Fruit fly (Drosophila melanogaster) whole organism, wandering third instar larva: ENCODE measurements around the gene sloth2.

Experiments used
- Abd-B ChIP-seq: fragments of >200 bp; optimal IDR thresholded peaks from 2 replicates; lab custom pipeline; 2017; ENCODE audit warnings: missing biosample characterization, missing genetic modification characterization
- CG32264 ChIP-seq: fragments of 200-800 bp; sonication (Bioruptor generic); optimal IDR thresholded peaks from 2 replicates; lab custom pipeline; 2016; ENCODE audit warnings: missing biosample characterization, missing genetic modification characterization
- CG9705 ChIP-seq: fragments of 200-800 bp; sonication (Bioruptor generic); optimal IDR thresholded peaks from 2 replicates; lab custom pipeline; 2018; ENCODE audit warnings: missing biosample characterization, mild to moderate bottlenecking, missing genetic modification characterization
- CrebA ChIP-seq: fragments of 200-800 bp; sonication (Bioruptor generic); optimal IDR thresholded peaks from 2 replicates; lab custom pipeline; 2016; ENCODE audit warnings: missing biosample characterization, mild to moderate bottlenecking, missing genetic modification characterization, borderline replicate concordance
- Dfd ChIP-seq: fragments of >200 bp; optimal IDR thresholded peaks from 2 replicates; lab custom pipeline; 2017; ENCODE audit warnings: missing biosample characterization, missing genetic modification characterization
- Dif ChIP-seq: fragments of 200-275, 200-300 bp; sonication (Bioruptor generic); optimal IDR thresholded peaks from 2 replicates; lab custom pipeline; 2018; ENCODE audit warnings: missing biosample characterization, missing genetic modification characterization; ENCODE audit not compliant: partially characterized antibody
- GATAd ChIP-seq: sonication (Bioruptor generic); optimal IDR thresholded peaks from 2 replicates; lab custom pipeline; 2016; ENCODE audit warnings: missing biosample characterization, missing genetic modification characterization
- HLH106 ChIP-seq: fragments of 200-800 bp; optimal IDR thresholded peaks from 3 replicates; lab custom pipeline; 2019; ENCODE audit warnings: missing biosample characterization, mild to moderate bottlenecking, missing genetic modification characterization, moderate library complexity
- Hnf4 ChIP-seq: fragments of 200-800 bp; sonication (Bioruptor generic); optimal IDR thresholded peaks from 2 replicates; lab custom pipeline; 2016; ENCODE audit warnings: missing biosample characterization, mild to moderate bottlenecking, missing genetic modification characterization
- Hr78 ChIP-seq: fragments of >200 bp; optimal IDR thresholded peaks from 2 replicates; lab custom pipeline; 2017; ENCODE audit warnings: missing biosample characterization, missing genetic modification characterization
- Hr83 ChIP-seq: fragments of 200-300 bp; sonication (Bioruptor generic); optimal IDR thresholded peaks from 2 replicates; lab custom pipeline; 2016; ENCODE audit warnings: missing biosample characterization, mild to moderate bottlenecking, missing genetic modification characterization, moderate library complexity; ENCODE audit not compliant: poor library complexity, severe bottlenecking
- Jra ChIP-seq: sonication (Bioruptor generic); optimal IDR thresholded peaks from 2 replicates; lab custom pipeline; 2016; ENCODE audit warnings: missing biosample characterization, missing genetic modification characterization
- Mio ChIP-seq: sonication (Bioruptor generic); optimal IDR thresholded peaks from 2 replicates; lab custom pipeline; 2016; ENCODE audit warnings: missing biosample characterization, missing genetic modification characterization
- Myc ChIP-seq: fragments of >200 bp; optimal IDR thresholded peaks from 2 replicates; lab custom pipeline; 2017
- N ChIP-seq: fragments of >200 bp; optimal IDR thresholded peaks from 2 replicates; lab custom pipeline; 2018; ENCODE audit warnings: missing biosample characterization, missing external identifiers, missing genetic modification characterization
- OdsH ChIP-seq: fragments of 200-800 bp; sonication (Bioruptor generic); optimal IDR thresholded peaks from 2 replicates; lab custom pipeline; 2016; ENCODE audit warnings: missing biosample characterization, mild to moderate bottlenecking, missing genetic modification characterization
- Rel ChIP-seq, 2 experiments: fragments of 200-800 bp; sonication (Bioruptor generic) in 1 of 2; optimal IDR thresholded peaks; 2 replicates in 1 of 2; 3 replicates in 1 of 2; lab custom pipeline; 2016 to 2019; ENCODE audit warnings: mild to moderate bottlenecking in 2 of 2, missing biosample characterization in 2 of 2, missing genetic modification characterization in 2 of 2, moderate library complexity in 1 of 2
- Sp1 ChIP-seq: fragments of 200-800 bp; sonication (Bioruptor generic); optimal IDR thresholded peaks from 3 replicates; lab custom pipeline; 2019; ENCODE audit warnings: missing biosample characterization, mild to moderate bottlenecking, missing genetic modification characterization, moderate library complexity
- Vsx2 ChIP-seq: fragments of 200-300, 225-300 bp; sonication (Bioruptor generic); optimal IDR thresholded peaks from 2 replicates; lab custom pipeline; 2018; ENCODE audit warnings: missing biosample characterization, missing genetic modification characterization; ENCODE audit not compliant: partially characterized antibody
- br ChIP-seq: fragments of 200-800 bp; sonication (Bioruptor generic); optimal IDR thresholded peaks from 2 replicates; lab custom pipeline; 2016; ENCODE audit warnings: missing biosample characterization, missing genetic modification characterization
- brk ChIP-seq: fragments of 200-800 bp; sonication (Bioruptor generic); optimal IDR thresholded peaks from 2 replicates; lab custom pipeline; 2016; ENCODE audit warnings: missing biosample characterization, mild to moderate bottlenecking, missing genetic modification characterization
- dl ChIP-seq, 2 experiments: fragments of 175-275, 200-275 bp in 1 of 2; fragments of 200-275 bp in 1 of 2; sonication (Bioruptor generic); optimal IDR thresholded peaks; lab custom pipeline; 2018; ENCODE audit warnings: mild to moderate bottlenecking in 2 of 2, missing biosample characterization in 2 of 2, missing genetic modification characterization in 2 of 2, moderate library complexity in 2 of 2; ENCODE audit not compliant: partially characterized antibody in 2 of 2, insufficient read depth in 1 of 2
- dmrt93B ChIP-seq: fragments of 200-800 bp; sonication (Bioruptor generic); optimal IDR thresholded peaks from 2 replicates; lab custom pipeline; 2018; ENCODE audit warnings: missing biosample characterization, mild to moderate bottlenecking, missing genetic modification characterization
- dsf ChIP-seq: sonication (Bioruptor generic); optimal IDR thresholded peaks from 2 replicates; lab custom pipeline; 2016; ENCODE audit warnings: missing biosample characterization, missing genetic modification characterization, borderline replicate concordance
- ey ChIP-seq: fragments of 200-800 bp; sonication (Bioruptor generic); optimal IDR thresholded peaks from 2 replicates; lab custom pipeline; 2016; ENCODE audit warnings: missing biosample characterization, missing genetic modification characterization
- foxo ChIP-seq, 2 experiments: fragments of 200-800 bp; sonication (Bioruptor generic); optimal IDR thresholded peaks; 2 replicates in 1 of 2; 3 replicates in 1 of 2; lab custom pipeline; 2016 to 2017; ENCODE audit warnings: missing biosample characterization in 2 of 2, missing genetic modification characterization in 2 of 2
- fru ChIP-seq: fragments of 200-800 bp; sonication (Bioruptor generic); optimal IDR thresholded peaks from 3 replicates; lab custom pipeline; 2016; ENCODE audit warnings: missing biosample characterization, mild to moderate bottlenecking, missing genetic modification characterization
- h ChIP-seq: fragments of 200-800 bp; sonication (Bioruptor generic); optimal IDR thresholded peaks from 3 replicates; lab custom pipeline; 2016; ENCODE audit warnings: missing biosample characterization, mild to moderate bottlenecking, missing genetic modification characterization
- jim ChIP-seq: fragments of 175-275, 200-325 bp; sonication (Bioruptor generic); optimal IDR thresholded peaks from 2 replicates; lab custom pipeline; 2016; ENCODE audit warnings: missing biosample characterization, mild to moderate bottlenecking, missing genetic modification characterization
- lola ChIP-seq: fragments of >200 bp; optimal IDR thresholded peaks from 2 replicates; lab custom pipeline; 2017; ENCODE audit warnings: missing biosample characterization, missing genetic modification characterization
- pan ChIP-seq: fragments of >200 bp; optimal IDR thresholded peaks from 2 replicates; lab custom pipeline; 2017
- psq ChIP-seq: fragments of 200-800 bp; sonication (Bioruptor generic); optimal IDR thresholded peaks from 3 replicates; lab custom pipeline; 2017; ENCODE audit warnings: missing biosample characterization, mild to moderate bottlenecking, missing genetic modification characterization, moderate library complexity
- rgr ChIP-seq: fragments of 200-800 bp; sonication (Bioruptor generic); optimal IDR thresholded peaks from 3 replicates; lab custom pipeline; 2016; ENCODE audit warnings: missing biosample characterization, mild to moderate bottlenecking, missing genetic modification characterization
- sage ChIP-seq: fragments of 200-800 bp; sonication (Bioruptor generic); optimal IDR thresholded peaks from 2 replicates; lab custom pipeline; 2016; ENCODE audit warnings: missing biosample characterization, mild to moderate bottlenecking, missing genetic modification characterization
- sv ChIP-seq: fragments of 200-800 bp; sonication (Bioruptor generic); optimal IDR thresholded peaks from 3 replicates; lab custom pipeline; 2016; ENCODE audit warnings: missing biosample characterization, missing genetic modification characterization
- tai ChIP-seq: sonication (Bioruptor generic); optimal IDR thresholded peaks from 2 replicates; lab custom pipeline; 2016; ENCODE audit warnings: missing biosample characterization, missing genetic modification characterization
- usp ChIP-seq: fragments of >200 bp; optimal IDR thresholded peaks from 2 replicates; lab custom pipeline; 2017; ENCODE audit warnings: missing biosample characterization, missing genetic modification characterization
- woc ChIP-seq: sonication (Bioruptor generic); optimal IDR thresholded peaks from 2 replicates; lab custom pipeline; 2016; ENCODE audit warnings: missing biosample characterization, mild to moderate bottlenecking, missing genetic modification characterization

Gene sloth2

DNA sequence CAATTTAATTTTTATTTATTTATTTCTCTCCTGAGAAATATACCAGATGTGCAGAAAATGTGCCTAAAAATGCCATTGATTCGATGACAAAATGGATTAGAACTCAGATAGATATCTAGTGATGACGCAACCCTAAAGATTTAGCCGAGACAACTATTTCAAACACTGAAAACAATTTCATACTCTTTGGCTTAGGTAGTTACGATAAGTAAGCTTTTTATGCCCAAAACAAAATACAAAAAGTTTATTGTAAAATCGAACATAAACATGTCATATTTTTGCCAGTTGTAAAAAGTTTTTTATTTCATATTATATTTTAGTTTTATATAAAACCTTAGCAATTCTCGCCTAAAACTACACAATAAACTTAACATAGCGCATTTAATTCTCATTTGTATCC, 37.8 kb upstream of the sloth2 start, which contains the start of gene CG3040 (continued):
- peak; percentile 26 for TF ChIP-seq Sp1 (GFP tag; lab: Kevin White, UChicago)
- TF ChIP-seq, all 38 proteins: peak for 10

DNA sequence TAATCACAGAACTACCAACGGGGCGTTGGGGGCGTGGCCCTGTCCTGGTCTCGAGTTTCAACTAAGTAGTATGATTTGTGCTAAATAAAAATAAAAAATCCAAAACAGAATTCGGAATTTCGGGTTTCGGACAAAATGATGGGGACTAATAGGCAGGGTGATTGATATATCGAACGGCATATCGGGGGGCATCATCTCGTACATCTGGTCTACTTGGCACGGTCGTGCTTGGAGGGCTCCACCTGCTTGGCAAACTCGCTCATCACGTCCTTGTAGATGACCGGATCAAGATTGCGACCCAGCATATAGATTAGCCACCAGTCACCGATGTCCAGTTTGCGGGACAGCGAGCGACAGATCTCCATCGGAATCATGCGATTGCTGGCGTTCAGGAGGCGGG, 36.9 kb upstream of the sloth2 start:
- TF ChIP-seq dsf (GFP tag; lab: Kevin White, UChicago) (no peak), fru (GFP tag; lab: Kevin White, UChicago) (no peak), Hnf4 (GFP tag; lab: Kevin White, UChicago) (no peak), Abd-B (no peak), Hr83 (GFP tag; lab: Kevin White, UChicago) (no peak), h (no peak), brk (GFP tag; lab: Kevin White, UChicago) (no peak), ey (no peak), HLH106 (tag; lab: Kevin White, UChicago) (no peak), Jra (GFP tag; lab: Kevin White, UChicago) (no peak), Mio (GFP tag; lab: Kevin White, UChicago) (no peak), usp (GFP tag; lab: Kevin White, UChicago) (no peak), lola (GFP tag; lab: Kevin White, UChicago) (no peak)

DNA sequence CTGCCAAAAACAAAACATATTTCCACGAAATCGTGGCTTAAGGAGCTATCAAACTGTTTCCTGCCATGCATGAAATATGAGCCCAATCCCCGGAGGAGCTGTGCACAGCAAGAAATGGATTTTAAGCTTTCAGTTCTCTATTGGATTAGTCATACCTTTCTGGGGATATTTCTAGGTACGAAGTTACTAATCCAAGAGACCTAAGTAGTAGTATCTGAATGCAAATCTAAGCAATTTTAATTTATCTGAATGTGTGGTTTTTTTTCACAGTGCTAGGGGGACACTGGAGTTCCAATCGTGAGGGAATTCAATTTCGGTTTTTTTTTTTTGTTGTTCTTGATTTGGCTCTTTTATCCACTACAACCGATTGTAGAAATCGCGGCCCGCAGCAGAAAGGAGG, 34.8 kb upstream of the sloth2 start:
- TF ChIP-seq Myc (lab: Kevin White, UChicago) (no peak), foxo (GFP tag; optimal IDR thresholded peaks at IDR 0.05; lab: Kevin White, UChicago) (peak in 1 of 2 experiments; percentile 63), CG32264 (GFP tag; lab: Kevin White, UChicago) (no peak), br (GFP tag; lab: Kevin White, UChicago) (peak; percentile 28), pan (lab: Kevin White, UChicago) (no peak), dmrt93B (GFP tag; lab: Kevin White, UChicago) (no peak), h (peak; percentile 57), Abd-B (no peak), Hr78 (no peak), OdsH (peak; percentile 54), ey (peak; percentile 48), Hnf4 (GFP tag; lab: Kevin White, UChicago) (peak; percentile 42), rgr (GFP tag; lab: Kevin White, UChicago) (peak; percentile 55), Mio (GFP tag; lab: Kevin White, UChicago) (no peak), sage (no peak), Hr83 (GFP tag; lab: Kevin White, UChicago) (no peak), brk (GFP tag; lab: Kevin White, UChicago) (no peak), Vsx2 (no peak), Rel (GFP tag; optimal IDR thresholded peaks at IDR 0.05; lab: Kevin White, UChicago) (no peak), Rel (tag; optimal IDR thresholded peaks at IDR 0.05; lab: Kevin White, UChicago) (no peak), tai (GFP tag; lab: Kevin White, UChicago) (no peak), dl (GFP tag; optimal IDR thresholded peaks at IDR 0.05; lab: Kevin White, UChicago; ENCODE audit: insufficient read depth in 1 of 2, partially characterized antibody in 2 of 2) (no peak), Dfd (GFP tag; lab: Kevin White, UChicago) (no peak), Dif (GFP tag; lab: Kevin White, UChicago) (no peak), usp (GFP tag; lab: Kevin White, UChicago) (no peak), Sp1 (GFP tag; lab: Kevin White, UChicago) (peak; percentile 37), N (GFP tag; lab: Kevin White, UChicago) (no peak), CrebA (GFP tag; lab: Kevin White, UChicago) (no peak), psq (GFP tag; lab: Kevin White, UChicago) (peak; percentile 33), dsf (GFP tag; lab: Kevin White, UChicago) (no peak), jim (GFP tag; lab: Kevin White, UChicago) (no peak), GATAd (GFP tag; lab: Kevin White, UChicago) (no peak), sv (GFP tag; lab: Kevin White, UChicago) (no peak), lola (GFP tag; lab: Kevin White, UChicago) (no peak), Jra (GFP tag; lab: Kevin White, UChicago) (no peak), CG9705 (GFP tag; lab: Kevin White, UChicago) (no peak), HLH106 (tag; lab: Kevin White, UChicago) (peak; percentile 34), woc (GFP tag; lab: Kevin White, UChicago) (peak; percentile 21), fru (GFP tag; lab: Kevin White, UChicago) (peak; percentile 55)
